Worm (Caenorhabditis elegans) whole organism, young adult: ENCODE measurements around the gene R05G6.10.

Experiments used
- B0336.3 ChIP-seq: fragments of 200-800 bp; sonication (Bioruptor generic); IDR thresholded peaks from 2 replicates; pipeline ENCODE4 v1.3.6; 2022; ENCODE audit warnings: missing genetic modification characterization, missing compliant biosample characterization
- C17E4.6 ChIP-seq: fragments of 200-800 bp; sonication (Bioruptor generic); IDR thresholded peaks from 2 replicates; pipeline ENCODE4 v1.3.6; 2022; ENCODE audit warnings: missing genetic modification reagents, missing genetic modification characterization, missing compliant biosample characterization
- D2030.7 ChIP-seq: fragments of 200-800 bp; sonication (Bioruptor generic); IDR thresholded peaks from 2 replicates; pipeline ENCODE4 v1.3.6; 2022; ENCODE audit warnings: missing genetic modification reagents, missing genetic modification characterization, missing compliant biosample characterization
- F33H1.4 ChIP-seq: fragments of 200-800 bp; sonication (Bioruptor generic); IDR thresholded peaks from 2 replicates; pipeline ENCODE4 v1.3.6; 2022; ENCODE audit warnings: missing genetic modification reagents, missing genetic modification characterization, missing compliant biosample characterization
- F49E8.2 ChIP-seq: sonication (generic microtip); optimal IDR thresholded peaks from 3 replicates; lab custom pipeline; 2017; ENCODE audit warnings: missing genetic modification characterization, mild to moderate bottlenecking, missing compliant biosample characterization, antibody characterized with exemption, moderate library complexity; ENCODE audit not compliant: insufficient read depth
- T26A5.8 ChIP-seq: sonication (generic microtip); optimal IDR thresholded peaks from 2 replicates; lab custom pipeline; 2016; ENCODE audit warnings: missing genetic modification characterization, missing compliant biosample characterization
- Y53G8AR.9 ChIP-seq: fragments of 200-800 bp; sonication (Bioruptor generic); conservative IDR thresholded peaks from 2 replicates; pipeline ENCODE4 v1.3.6; 2022; ENCODE audit warnings: missing genetic modification reagents, missing genetic modification characterization, missing compliant biosample characterization
- Y67H2A.10 ChIP-seq: fragments of 200-800 bp; sonication (Bioruptor generic); conservative IDR thresholded peaks from 2 replicates; pipeline ENCODE4 v1.3.6; 2022; ENCODE audit warnings: missing genetic modification reagents, missing genetic modification characterization, missing compliant biosample characterization
- Y79H2A.3 ChIP-seq: fragments of 200-800 bp; sonication (Bioruptor generic); conservative IDR thresholded peaks from 2 replicates; pipeline ENCODE4 v1.3.6; 2022; ENCODE audit warnings: missing genetic modification reagents, missing genetic modification characterization, missing compliant biosample characterization
- Y95B8A.8 ChIP-seq: fragments of 200-800 bp; sonication (Bioruptor generic); IDR thresholded peaks from 2 replicates; pipeline ENCODE4 v1.3.6; 2022; ENCODE audit warnings: missing genetic modification reagents, missing genetic modification characterization, missing compliant biosample characterization
- ZK185.1 ChIP-seq: sonication (generic microtip); optimal IDR thresholded peaks from 2 replicates; lab custom pipeline; 2016; ENCODE audit warnings: mild to moderate bottlenecking, missing genetic modification characterization, missing compliant biosample characterization; ENCODE audit not compliant: poor library complexity, severe bottlenecking
- aptf-2 ChIP-seq: fragments of 200-800 bp; sonication (Bioruptor generic); conservative IDR thresholded peaks from 2 replicates; pipeline ENCODE4 v1.3.6; 2022; ENCODE audit warnings: missing genetic modification reagents, missing genetic modification characterization, missing compliant biosample characterization
- attf-3 ChIP-seq: fragments of 200-800 bp; sonication (Bioruptor generic); conservative IDR thresholded peaks from 2 replicates; pipeline ENCODE4 v1.3.6; 2022; ENCODE audit warnings: missing genetic modification reagents, missing genetic modification characterization, missing compliant biosample characterization
- attf-6 ChIP-seq: fragments of 200-800 bp; sonication (Bioruptor generic); IDR thresholded peaks from 2 replicates; pipeline ENCODE4 v1.3.6; 2022; ENCODE audit warnings: missing genetic modification reagents, missing genetic modification characterization, missing compliant biosample characterization
- ccch-3 ChIP-seq: fragments of 200-800 bp; sonication (Bioruptor generic); optimal IDR thresholded peaks from 2 replicates; lab custom pipeline; 2018; ENCODE audit warnings: mild to moderate bottlenecking, missing genetic modification characterization, missing compliant biosample characterization
- cebp-2 ChIP-seq: fragments of 200-800 bp; sonication (Bioruptor generic); IDR thresholded peaks from 2 replicates; pipeline ENCODE4 v1.3.6; 2022; ENCODE audit warnings: missing genetic modification characterization, missing compliant biosample characterization
- ceh-100 ChIP-seq: fragments of 200-800 bp; sonication (Bioruptor generic); IDR thresholded peaks from 2 replicates; pipeline ENCODE4 v1.3.6; 2022; ENCODE audit warnings: missing genetic modification reagents, missing genetic modification characterization, missing compliant biosample characterization
- ceh-27 ChIP-seq: fragments of 200-800 bp; sonication (Bioruptor generic); optimal IDR thresholded peaks from 2 replicates; lab custom pipeline; 2018; ENCODE audit warnings: mild to moderate bottlenecking, missing genetic modification characterization, moderate library complexity, missing compliant biosample characterization
- ceh-79 ChIP-seq: sonication (generic microtip); optimal IDR thresholded peaks from 2 replicates; lab custom pipeline; 2017; ENCODE audit warnings: mild to moderate bottlenecking, missing genetic modification characterization, missing compliant biosample characterization
- dox-1 ChIP-seq: fragments of 200-800 bp; sonication (Bioruptor generic); IDR thresholded peaks from 2 replicates; pipeline ENCODE4 v1.3.6; 2022; ENCODE audit warnings: missing genetic modification reagents, missing genetic modification characterization, missing compliant biosample characterization
- dpl-1 ChIP-seq: fragments of 150-350 bp; optimal IDR thresholded peaks from 2 replicates; lab custom pipeline; 2014; ENCODE audit warnings: missing biosample characterization, missing genetic modification reagents, missing genetic modification characterization
- efl-1 ChIP-seq: fragments of 150-350 bp; optimal IDR thresholded peaks from 2 replicates; lab custom pipeline; 2014; ENCODE audit warnings: missing biosample characterization, missing genetic modification reagents, missing genetic modification characterization
- egrh-3 ChIP-seq: fragments of 200-800 bp; sonication (Bioruptor generic); IDR thresholded peaks from 2 replicates; pipeline ENCODE4 v1.3.6; 2022; ENCODE audit warnings: missing genetic modification reagents, missing genetic modification characterization, missing compliant biosample characterization
- ets-4 ChIP-seq: fragments of 200-800 bp; sonication (Bioruptor generic); optimal IDR thresholded peaks from 2 replicates; lab custom pipeline; 2018; ENCODE audit warnings: mild to moderate bottlenecking, missing genetic modification characterization, missing compliant biosample characterization
- gei-17 ChIP-seq: fragments of 200-800 bp; sonication (Bioruptor generic); optimal IDR thresholded peaks from 2 replicates; lab custom pipeline; 2018; ENCODE audit warnings: mild to moderate bottlenecking, missing genetic modification characterization, missing compliant biosample characterization
- hlh-26 ChIP-seq: fragments of 200-800 bp; sonication (Bioruptor generic); conservative IDR thresholded peaks from 2 replicates; pipeline ENCODE4 v1.3.6; 2022; ENCODE audit warnings: missing genetic modification reagents, missing genetic modification characterization, missing compliant biosample characterization
- hsf-1 ChIP-seq: fragments of 200-800 bp; sonication (Bioruptor generic); IDR thresholded peaks from 2 replicates; pipeline ENCODE4 v1.3.6; 2022; ENCODE audit warnings: missing genetic modification reagents, missing genetic modification characterization, missing compliant biosample characterization
- let-607 ChIP-seq, 2 experiments: fragments of 200-800 bp in 1 of 2; sonication (Bioruptor generic) in 1 of 2; sonication (generic microtip) in 1 of 2; optimal IDR thresholded peaks; 2 replicates each; lab custom pipeline; 2016 to 2018; ENCODE audit warnings: mild to moderate bottlenecking in 2 of 2, missing compliant biosample characterization in 2 of 2, missing genetic modification characterization in 2 of 2, moderate library complexity in 2 of 2, missing genotype in 1 of 2
- lin-26 ChIP-seq: fragments of 200-800 bp; sonication (Bioruptor generic); IDR thresholded peaks from 2 replicates; pipeline ENCODE4 v1.3.6; 2022; ENCODE audit warnings: missing genetic modification reagents, missing genetic modification characterization, missing compliant biosample characterization
- madf-10 ChIP-seq: sonication (generic microtip); optimal IDR thresholded peaks from 2 replicates; lab custom pipeline; 2016; ENCODE audit warnings: mild to moderate bottlenecking, missing genetic modification characterization, missing compliant biosample characterization
- madf-3 ChIP-seq: fragments of 200-800 bp; sonication (Bioruptor generic); IDR thresholded peaks from 2 replicates; pipeline ENCODE4 v1.3.6; 2022; ENCODE audit warnings: missing genetic modification reagents, missing genetic modification characterization, missing compliant biosample characterization
- madf-6 ChIP-seq: fragments of 200-800 bp; sonication (Bioruptor generic); IDR thresholded peaks from 2 replicates; pipeline ENCODE4 v1.3.6; 2022; ENCODE audit warnings: missing genetic modification reagents, missing genetic modification characterization, missing compliant biosample characterization
- madf-8 ChIP-seq: fragments of 200-800 bp; sonication (Bioruptor generic); conservative IDR thresholded peaks from 2 replicates; pipeline ENCODE4 v1.3.6; 2022; ENCODE audit warnings: missing genetic modification reagents, missing genetic modification characterization, missing compliant biosample characterization
- mcd-1 ChIP-seq: fragments of 200-800 bp; sonication (Bioruptor generic); IDR thresholded peaks from 2 replicates; pipeline ENCODE4 v1.3.6; 2022; ENCODE audit warnings: missing genetic modification reagents, missing genetic modification characterization, missing compliant biosample characterization
- nfyb-1 ChIP-seq: fragments of 200-800 bp; sonication (Bioruptor generic); IDR thresholded peaks from 2 replicates; pipeline ENCODE4 v1.3.6; 2022; ENCODE audit warnings: missing genetic modification reagents, missing genetic modification characterization, missing compliant biosample characterization
- snpc-1.1 ChIP-seq: sonication (generic microtip); optimal IDR thresholded peaks from 2 replicates; lab custom pipeline; 2017; ENCODE audit warnings: missing genetic modification characterization, mild to moderate bottlenecking, missing compliant biosample characterization, antibody characterized with exemption, moderate library complexity, missing genotype, missing genetic modification reagents; ENCODE audit not compliant: insufficient read depth
- snpc-1.3 ChIP-seq: sonication (generic microtip); optimal IDR thresholded peaks from 2 replicates; lab custom pipeline; 2017; ENCODE audit warnings: missing genetic modification characterization, mild to moderate bottlenecking, missing compliant biosample characterization, antibody characterized with exemption, moderate library complexity, missing genotype, missing genetic modification reagents; ENCODE audit not compliant: insufficient read depth
- snpc-4 ChIP-seq, 5 experiments: fragments of 150-350 bp in 1 of 5; sonication (generic microtip) in 4 of 5; optimal IDR thresholded peaks; 2 replicates each; lab custom pipeline; 2014 to 2018; ENCODE audit warnings: missing genetic modification characterization in 5 of 5, missing biosample characterization in 3 of 5, antibody characterized with exemption in 2 of 5, mild to moderate bottlenecking in 2 of 5, missing compliant biosample characterization in 2 of 5, missing genotype in 2 of 5, moderate library complexity in 2 of 5, missing genetic modification reagents in 1 of 5
- tbp1 ChIP-seq: fragments of 200-800 bp; sonication (Bioruptor generic); optimal IDR thresholded peaks from 2 replicates; lab custom pipeline; 2018; ENCODE audit warnings: mild to moderate bottlenecking, missing genetic modification characterization, missing compliant biosample characterization
- unc-130 ChIP-seq: sonication (generic microtip); optimal IDR thresholded peaks from 2 replicates; lab custom pipeline; 2016; ENCODE audit warnings: missing genetic modification reagents, missing genetic modification characterization, missing compliant biosample characterization
- xnd-1 ChIP-seq: sonication (generic microtip); optimal IDR thresholded peaks from 2 replicates; lab custom pipeline; 2016; ENCODE audit warnings: missing genotype, missing genetic modification reagents, missing genetic modification characterization, missing compliant biosample characterization
- ztf-18 ChIP-seq: sonication (generic microtip); optimal IDR thresholded peaks from 2 replicates; lab custom pipeline; 2016; ENCODE audit warnings: missing genotype, mild to moderate bottlenecking, missing genetic modification characterization, missing compliant biosample characterization
- ztf-22 ChIP-seq: fragments of 200-800 bp; sonication (Bioruptor generic); optimal IDR thresholded peaks from 2 replicates; lab custom pipeline; 2018; ENCODE audit warnings: mild to moderate bottlenecking, missing genetic modification characterization, moderate library complexity, missing compliant biosample characterization

The R05G6.10 gene

DNA sequence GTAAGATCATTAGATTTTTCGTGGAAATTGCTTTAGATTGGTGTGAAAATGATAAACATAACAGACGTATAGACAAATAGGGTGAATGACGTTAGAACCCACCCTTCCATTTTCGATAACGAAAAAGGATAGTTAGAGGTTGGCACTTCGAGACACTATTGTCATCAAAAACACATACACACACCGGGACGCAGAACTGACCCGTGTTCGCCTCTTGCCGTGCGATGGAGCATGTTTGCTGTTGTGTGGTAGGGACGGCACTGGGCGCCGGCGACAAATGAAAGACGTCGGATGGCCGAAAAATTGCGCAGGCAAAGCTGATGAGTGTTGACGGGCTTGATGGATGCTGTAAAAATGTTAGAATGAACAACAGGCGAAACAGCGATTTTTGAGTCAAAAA is 7.5 kb upstream of the R05G6.10 start (continued):
- TF ChIP-seq xnd-1 (tag; lab: Kevin White, UChicago): no peak
- TF ChIP-seq cebp-2 (GFP tag; lab: Robert Waterston, UW): no peak
- TF ChIP-seq dox-1 (GFP tag; lab: Robert Waterston, UW): peak; percentile 66
- no peak for TF ChIP-seq ZK185.1 (tag; lab: Kevin White, UChicago)
- peak; percentile 12 for TF ChIP-seq tbp1 (GFP tag; lab: Kevin White, UChicago)
- peak; percentile 86 for TF ChIP-seq ets-4
- TF ChIP-seq ztf-18 (tag; lab: Kevin White, UChicago): peak; percentile 55
- peak; percentile 18 for TF ChIP-seq madf-10
- TF ChIP-seq, all 124 proteins: peak for 19

DNA sequence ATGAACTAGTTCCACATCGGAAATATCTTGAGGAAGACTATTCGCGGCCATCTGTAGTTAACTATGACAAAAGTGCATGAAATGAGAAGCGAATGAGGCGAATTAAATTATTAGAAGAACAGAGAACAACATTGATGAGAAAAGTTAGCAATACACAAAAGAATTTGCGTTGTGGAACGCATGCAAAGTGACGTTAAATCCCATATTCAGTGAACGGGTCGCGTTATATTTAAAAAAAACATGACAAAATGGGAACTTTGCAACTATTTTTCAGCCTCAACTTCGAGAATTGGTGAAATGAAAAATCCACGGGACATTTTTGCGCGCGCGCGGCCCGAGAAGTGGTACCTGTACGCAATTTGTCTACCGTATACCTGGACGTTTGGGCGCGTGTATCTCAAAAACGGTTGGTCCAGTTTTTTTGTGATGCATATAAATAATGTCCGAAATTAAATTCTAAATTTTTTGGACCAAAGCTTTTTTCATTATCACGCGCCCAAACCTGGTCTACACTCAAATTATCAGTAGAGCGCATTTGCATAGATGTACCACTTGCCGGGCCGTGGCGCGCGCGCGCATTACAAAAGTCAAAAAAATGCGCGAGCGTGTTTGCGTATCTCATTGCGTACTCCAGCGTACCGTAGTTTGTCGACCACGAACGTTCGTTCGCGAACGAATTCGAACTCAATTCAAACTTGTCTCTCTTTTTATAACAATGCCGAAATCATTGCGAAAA is 5.7 kb upstream of the R05G6.10 start, which contains the start of the genes cdd-2 and oef-1:
cdd-2 (minus strand) TSS at position 51 of the 736 bp plus-strand sequence.
oef-1 (plus strand) TSS at position 575 of the 736 bp plus-strand sequence.
- TF ChIP-seq mcd-1 (GFP tag; lab: Robert Waterston, UW): peak; percentile 94
- TF ChIP-seq ztf-18 (tag; lab: Kevin White, UChicago): peak; percentile 45
- TF ChIP-seq let-607 (tag; optimal IDR thresholded peaks at IDR 0.05; lab: Kevin White, UChicago): no peak
- peak; percentile 56; the same call in 1 of the 2 replicates for TF ChIP-seq Y67H2A.10 (GFP tag; lab: Robert Waterston, UW)
- no peak for TF ChIP-seq snpc-4 (GFP tag; optimal IDR thresholded peaks at IDR 0.05; lab: Kevin White, UChicago)
- TF ChIP-seq snpc-4 (tag; optimal IDR thresholded peaks at IDR 0.05; lab: Kevin White, UChicago): peak in 3 of 4 experiments; percentile 18 to 61 (median 48)
- peak; percentile 92 for TF ChIP-seq efl-1
- TF ChIP-seq Y95B8A.8 (GFP tag; lab: Robert Waterston, UW): peak; percentile 95
- no peak for TF ChIP-seq ceh-27 (GFP tag; lab: Kevin White, UChicago)
- TF ChIP-seq C17E4.6 (GFP tag; lab: Robert Waterston, UW): peak; percentile 78; the same call in 1 of the 2 replicates
- TF ChIP-seq attf-3 (GFP tag; lab: Robert Waterston, UW): peak; percentile 58
- no peak for TF ChIP-seq ztf-22 (GFP tag; lab: Kevin White, UChicago)
- peak; percentile 73; the same call in 1 of the 2 replicates for TF ChIP-seq lin-26 (GFP tag; lab: Robert Waterston, UW)
- TF ChIP-seq madf-8 (GFP tag; lab: Robert Waterston, UW): peak; percentile 94
- TF ChIP-seq attf-6 (GFP tag; lab: Robert Waterston, UW): peak; percentile 86
- TF ChIP-seq Y79H2A.3 (GFP tag; lab: Robert Waterston, UW): peak; percentile 94
- peak; percentile 77; the same call in 1 of the 2 replicates for TF ChIP-seq Y53G8AR.9 (GFP tag; lab: Robert Waterston, UW)
- TF ChIP-seq ceh-79: no peak
- TF ChIP-seq nfyb-1 (GFP tag; lab: Robert Waterston, UW): peak; percentile 62; the same call in 1 of the 2 replicates
- no peak for TF ChIP-seq snpc-1.1
- TF ChIP-seq snpc-1.3 (tag; lab: Kevin White, UChicago): no peak
- no peak for TF ChIP-seq gei-17 (GFP tag; lab: Kevin White, UChicago)
- peak; percentile 44; the same call in 1 of the 2 replicates for TF ChIP-seq aptf-2
- TF ChIP-seq egrh-3 (GFP tag; lab: Robert Waterston, UW): 0 out of 2 replicates have a peak, but pooled peaks have one; percentile 25
- TF ChIP-seq ceh-100 (GFP tag; lab: Robert Waterston, UW): peak; percentile 78
- peak; percentile 96 for TF ChIP-seq madf-3 (GFP tag; lab: Robert Waterston, UW)
- peak; percentile 87 for TF ChIP-seq hsf-1 (GFP tag; lab: Robert Waterston, UW)
- TF ChIP-seq madf-6 (GFP tag; lab: Robert Waterston, UW): peak; percentile 98
- no peak for TF ChIP-seq T26A5.8
- TF ChIP-seq D2030.7 (GFP tag; lab: Robert Waterston, UW): peak; percentile 96
- peak; percentile 69; the same call in 1 of the 2 replicates for TF ChIP-seq B0336.3 (GFP tag; lab: Robert Waterston, UW)
- TF ChIP-seq unc-130 (GFP tag; lab: Kevin White, UChicago): peak; percentile 44
- TF ChIP-seq F49E8.2: peak; percentile 92
- TF ChIP-seq ccch-3: no peak
- TF ChIP-seq hlh-26: no peak
- TF ChIP-seq F33H1.4 (GFP tag; lab: Robert Waterston, UW): peak; percentile 85
- peak; percentile 87 for TF ChIP-seq xnd-1 (tag; lab: Kevin White, UChicago)
- TF ChIP-seq dpl-1 (GFP tag; lab: Kevin White, UChicago): peak; percentile 65
